Worm (Caenorhabditis elegans): ENCODE data around the gene R11D1.7.

Gene R11D1.7

ce11 chrV:12759660-12760059 lies 39.8 kb downstream of the R11D1.7 start, which contains the start of gene papl-1:
Gene papl-1 (minus strand): TSS chrV:12759760.
- TF ChIP-seq blmp-1 (tag; optimal IDR thresholded peaks at IDR 0.05; ENCODE audit: insufficient read depth) (no peak), nhr-23 (tag; optimal IDR thresholded peaks at IDR 0.05) (no peak), elt-3 (tag; optimal IDR thresholded peaks at IDR 0.05) (no peak), ztf-11 (tag; optimal IDR thresholded peaks at IDR 0.05) (no peak), nhr-6 (tag; optimal IDR thresholded peaks at IDR 0.05) (no peak), aly-2 (tag; optimal IDR thresholded peaks at IDR 0.05) (no peak), skn-1 (tag; optimal IDR thresholded peaks at IDR 0.05) (no peak), nhr-237 (tag; optimal IDR thresholded peaks at IDR 0.05) (no peak), lin-13 (GFP tag; optimal IDR thresholded peaks at IDR 0.05) (no peak), mab-5 (tag; optimal IDR thresholded peaks at IDR 0.05) (no peak)

ce11 chrV:12760913-12761312 lies 41.1 kb downstream of the R11D1.7 start, which contains the start of gene F18E2.15:
Gene F18E2.15 (minus strand): TSS chrV:12761013.
- TF ChIP-seq elt-1 (tag; optimal IDR thresholded peaks at IDR 0.05) (no peak), dmd-4 (tag; optimal IDR thresholded peaks at IDR 0.05) (no peak), skn-1 (tag; optimal IDR thresholded peaks at IDR 0.05) (no peak), zag-1 (tag; optimal IDR thresholded peaks at IDR 0.05) (no peak), C34F6.9 (tag; optimal IDR thresholded peaks at IDR 0.05) (no peak), nhr-77 (tag; optimal IDR thresholded peaks at IDR 0.05) (no peak), unc-62 (GFP tag; optimal IDR thresholded peaks at IDR 0.05) (no peak), nhr-6 (tag; optimal IDR thresholded peaks at IDR 0.05) (no peak), unc-39 (tag; optimal IDR thresholded peaks at IDR 0.05) (no peak)

- TF ChIP-seq crh-2 (tag; optimal IDR thresholded peaks at IDR 0.05) (peak; percentile 35), fos-1 (tag; optimal IDR thresholded peaks at IDR 0.05) (no peak), R02D3.7 (tag; optimal IDR thresholded peaks at IDR 0.05) (no peak), C34F6.9 (tag; optimal IDR thresholded peaks at IDR 0.05) (peak; percentile 61), ceh-16 (tag; optimal IDR thresholded peaks at IDR 0.05) (no peak), lin-13 (GFP tag; optimal IDR thresholded peaks at IDR 0.05) (no peak), lsy-2 (tag; optimal IDR thresholded peaks at IDR 0.05) (peak; percentile 56 to 97), skn-1 (tag; optimal IDR thresholded peaks at IDR 0.05) (no peak), nhr-21 (tag; optimal IDR thresholded peaks at IDR 0.05) (no peak), ztf-4 (tag; optimal IDR thresholded peaks at IDR 0.05) (no peak), gmeb-1 (tag; optimal IDR thresholded peaks at IDR 0.05) (no peak), nhr-237 (tag; optimal IDR thresholded peaks at IDR 0.05) (no peak), nhr-129 (tag; optimal IDR thresholded peaks at IDR 0.05) (peak; percentile 76), peb-1 (tag; optimal IDR thresholded peaks at IDR 0.05) (no peak), sma-3 (GFP tag; optimal IDR thresholded peaks at IDR 0.05) (no peak), ztf-11 (tag; optimal IDR thresholded peaks at IDR 0.05) (no peak), sma-9 (GFP tag; optimal IDR thresholded peaks at IDR 0.05) (no peak), sma-9 (tag; optimal IDR thresholded peaks at IDR 0.05) (no peak), lin-39 (tag; optimal IDR thresholded peaks at IDR 0.05) (no peak)
These were observed 43.6 kb downstream of the R11D1.7 start, which contains the start of the genes abcf-1 and scc-3 for ce11 chrV:12763291-12763995. Gene abcf-1 (minus strand): TSS chrV:12763375. Gene scc-3 (plus strand): TSS chrV:12763945.

ce11 chrV:12768946-12769345 lies 49.1 kb downstream of the R11D1.7 start, which contains the start of gene srt-43:
Gene srt-43 (plus strand): TSS chrV:12769246.
- TF ChIP-seq nhr-12 (tag; optimal IDR thresholded peaks at IDR 0.05) (no peak), nhr-237 (tag; optimal IDR thresholded peaks at IDR 0.05) (no peak), peb-1 (tag; optimal IDR thresholded peaks at IDR 0.05) (no peak), nhr-129 (tag; optimal IDR thresholded peaks at IDR 0.05) (no peak), lin-39 (tag; optimal IDR thresholded peaks at IDR 0.05) (no peak), nhr-6 (tag; optimal IDR thresholded peaks at IDR 0.05) (no peak), mdl-1 (tag; optimal IDR thresholded peaks at IDR 0.05) (no peak), ZK546.5 (tag; optimal IDR thresholded peaks at IDR 0.05) (no peak), blmp-1 (tag; optimal IDR thresholded peaks at IDR 0.05; ENCODE audit: insufficient read depth) (no peak), sem-4 (tag; optimal IDR thresholded peaks at IDR 0.05) (no peak), F13H6.1 (tag; optimal IDR thresholded peaks at IDR 0.05) (no peak), dmd-4 (tag; optimal IDR thresholded peaks at IDR 0.05) (no peak), ceh-82 (tag; optimal IDR thresholded peaks at IDR 0.05) (no peak), ama-1 (optimal IDR thresholded peaks at IDR 0.05) (no peak), nhr-77 (tag; optimal IDR thresholded peaks at IDR 0.05) (no peak), egl-27 (tag; optimal IDR thresholded peaks at IDR 0.05) (no peak), Y55F3AM.14 (GFP tag; optimal IDR thresholded peaks at IDR 0.05) (no peak), elt-3 (tag; optimal IDR thresholded peaks at IDR 0.05) (no peak), ztf-1 (GFP tag; conservative IDR thresholded peaks at IDR 0.05) (no peak)
